Fruit fly (Drosophila melanogaster) whole organism, wandering third instar larva: Measurements from ENCODE around the gene beta4GalNAcTB.

Source experiments
- Abd-B ChIP-seq: fragments of >200 bp; optimal IDR thresholded peaks from 2 replicates; lab custom pipeline; 2017; ENCODE audit warnings: missing biosample characterization, missing genetic modification characterization
- CG32264 ChIP-seq: fragments of 200-800 bp; sonication (Bioruptor generic); optimal IDR thresholded peaks from 2 replicates; lab custom pipeline; 2016; ENCODE audit warnings: missing biosample characterization, missing genetic modification characterization
- CG9705 ChIP-seq: fragments of 200-800 bp; sonication (Bioruptor generic); optimal IDR thresholded peaks from 2 replicates; lab custom pipeline; 2018; ENCODE audit warnings: missing biosample characterization, mild to moderate bottlenecking, missing genetic modification characterization
- CrebA ChIP-seq: fragments of 200-800 bp; sonication (Bioruptor generic); optimal IDR thresholded peaks from 2 replicates; lab custom pipeline; 2016; ENCODE audit warnings: missing biosample characterization, mild to moderate bottlenecking, missing genetic modification characterization, borderline replicate concordance
- Dfd ChIP-seq: fragments of >200 bp; optimal IDR thresholded peaks from 2 replicates; lab custom pipeline; 2017; ENCODE audit warnings: missing biosample characterization, missing genetic modification characterization
- Dif ChIP-seq: fragments of 200-275, 200-300 bp; sonication (Bioruptor generic); optimal IDR thresholded peaks from 2 replicates; lab custom pipeline; 2018; ENCODE audit warnings: missing biosample characterization, missing genetic modification characterization; ENCODE audit not compliant: partially characterized antibody
- GATAd ChIP-seq: sonication (Bioruptor generic); optimal IDR thresholded peaks from 2 replicates; lab custom pipeline; 2016; ENCODE audit warnings: missing biosample characterization, missing genetic modification characterization
- Hnf4 ChIP-seq: fragments of 200-800 bp; sonication (Bioruptor generic); optimal IDR thresholded peaks from 2 replicates; lab custom pipeline; 2016; ENCODE audit warnings: missing biosample characterization, mild to moderate bottlenecking, missing genetic modification characterization
- Hr78 ChIP-seq: fragments of >200 bp; optimal IDR thresholded peaks from 2 replicates; lab custom pipeline; 2017; ENCODE audit warnings: missing biosample characterization, missing genetic modification characterization
- Hr83 ChIP-seq: fragments of 200-300 bp; sonication (Bioruptor generic); optimal IDR thresholded peaks from 2 replicates; lab custom pipeline; 2016; ENCODE audit warnings: missing biosample characterization, mild to moderate bottlenecking, missing genetic modification characterization, moderate library complexity; ENCODE audit not compliant: poor library complexity, severe bottlenecking
- Jra ChIP-seq: sonication (Bioruptor generic); optimal IDR thresholded peaks from 2 replicates; lab custom pipeline; 2016; ENCODE audit warnings: missing biosample characterization, missing genetic modification characterization
- Mio ChIP-seq: sonication (Bioruptor generic); optimal IDR thresholded peaks from 2 replicates; lab custom pipeline; 2016; ENCODE audit warnings: missing biosample characterization, missing genetic modification characterization
- Myc ChIP-seq: fragments of >200 bp; optimal IDR thresholded peaks from 2 replicates; lab custom pipeline; 2017
- N ChIP-seq: fragments of >200 bp; optimal IDR thresholded peaks from 2 replicates; lab custom pipeline; 2018; ENCODE audit warnings: missing biosample characterization, missing external identifiers, missing genetic modification characterization
- Rel ChIP-seq, 2 experiments: fragments of 200-800 bp; sonication (Bioruptor generic) in 1 of 2; optimal IDR thresholded peaks; 2 replicates in 1 of 2; 3 replicates in 1 of 2; lab custom pipeline; 2016 to 2019; ENCODE audit warnings: mild to moderate bottlenecking in 2 of 2, missing biosample characterization in 2 of 2, missing genetic modification characterization in 2 of 2, moderate library complexity in 1 of 2
- Sp1 ChIP-seq: fragments of 200-800 bp; sonication (Bioruptor generic); optimal IDR thresholded peaks from 3 replicates; lab custom pipeline; 2019; ENCODE audit warnings: missing biosample characterization, mild to moderate bottlenecking, missing genetic modification characterization, moderate library complexity
- Vsx2 ChIP-seq: fragments of 200-300, 225-300 bp; sonication (Bioruptor generic); optimal IDR thresholded peaks from 2 replicates; lab custom pipeline; 2018; ENCODE audit warnings: missing biosample characterization, missing genetic modification characterization; ENCODE audit not compliant: partially characterized antibody
- br ChIP-seq: fragments of 200-800 bp; sonication (Bioruptor generic); optimal IDR thresholded peaks from 2 replicates; lab custom pipeline; 2016; ENCODE audit warnings: missing biosample characterization, missing genetic modification characterization
- brk ChIP-seq: fragments of 200-800 bp; sonication (Bioruptor generic); optimal IDR thresholded peaks from 2 replicates; lab custom pipeline; 2016; ENCODE audit warnings: missing biosample characterization, mild to moderate bottlenecking, missing genetic modification characterization
- dl ChIP-seq, 2 experiments: fragments of 175-275, 200-275 bp in 1 of 2; fragments of 200-275 bp in 1 of 2; sonication (Bioruptor generic); optimal IDR thresholded peaks; lab custom pipeline; 2018; ENCODE audit warnings: mild to moderate bottlenecking in 2 of 2, missing biosample characterization in 2 of 2, missing genetic modification characterization in 2 of 2, moderate library complexity in 2 of 2; ENCODE audit not compliant: partially characterized antibody in 2 of 2, insufficient read depth in 1 of 2
- dmrt93B ChIP-seq: fragments of 200-800 bp; sonication (Bioruptor generic); optimal IDR thresholded peaks from 2 replicates; lab custom pipeline; 2018; ENCODE audit warnings: missing biosample characterization, mild to moderate bottlenecking, missing genetic modification characterization
- dsf ChIP-seq: sonication (Bioruptor generic); optimal IDR thresholded peaks from 2 replicates; lab custom pipeline; 2016; ENCODE audit warnings: missing biosample characterization, missing genetic modification characterization, borderline replicate concordance
- ey ChIP-seq: fragments of 200-800 bp; sonication (Bioruptor generic); optimal IDR thresholded peaks from 2 replicates; lab custom pipeline; 2016; ENCODE audit warnings: missing biosample characterization, missing genetic modification characterization
- foxo ChIP-seq, 2 experiments: fragments of 200-800 bp; sonication (Bioruptor generic); optimal IDR thresholded peaks; 2 replicates in 1 of 2; 3 replicates in 1 of 2; lab custom pipeline; 2016 to 2017; ENCODE audit warnings: missing biosample characterization in 2 of 2, missing genetic modification characterization in 2 of 2
- fru ChIP-seq: fragments of 200-800 bp; sonication (Bioruptor generic); optimal IDR thresholded peaks from 3 replicates; lab custom pipeline; 2016; ENCODE audit warnings: missing biosample characterization, mild to moderate bottlenecking, missing genetic modification characterization
- h ChIP-seq: fragments of 200-800 bp; sonication (Bioruptor generic); optimal IDR thresholded peaks from 3 replicates; lab custom pipeline; 2016; ENCODE audit warnings: missing biosample characterization, mild to moderate bottlenecking, missing genetic modification characterization
- jim ChIP-seq: fragments of 175-275, 200-325 bp; sonication (Bioruptor generic); optimal IDR thresholded peaks from 2 replicates; lab custom pipeline; 2016; ENCODE audit warnings: missing biosample characterization, mild to moderate bottlenecking, missing genetic modification characterization
- lola ChIP-seq: fragments of >200 bp; optimal IDR thresholded peaks from 2 replicates; lab custom pipeline; 2017; ENCODE audit warnings: missing biosample characterization, missing genetic modification characterization
- pan ChIP-seq: fragments of >200 bp; optimal IDR thresholded peaks from 2 replicates; lab custom pipeline; 2017
- psq ChIP-seq: fragments of 200-800 bp; sonication (Bioruptor generic); optimal IDR thresholded peaks from 3 replicates; lab custom pipeline; 2017; ENCODE audit warnings: missing biosample characterization, mild to moderate bottlenecking, missing genetic modification characterization, moderate library complexity
- rgr ChIP-seq: fragments of 200-800 bp; sonication (Bioruptor generic); optimal IDR thresholded peaks from 3 replicates; lab custom pipeline; 2016; ENCODE audit warnings: missing biosample characterization, mild to moderate bottlenecking, missing genetic modification characterization
- sage ChIP-seq: fragments of 200-800 bp; sonication (Bioruptor generic); optimal IDR thresholded peaks from 2 replicates; lab custom pipeline; 2016; ENCODE audit warnings: missing biosample characterization, mild to moderate bottlenecking, missing genetic modification characterization
- sv ChIP-seq: fragments of 200-800 bp; sonication (Bioruptor generic); optimal IDR thresholded peaks from 3 replicates; lab custom pipeline; 2016; ENCODE audit warnings: missing biosample characterization, missing genetic modification characterization
- tai ChIP-seq: sonication (Bioruptor generic); optimal IDR thresholded peaks from 2 replicates; lab custom pipeline; 2016; ENCODE audit warnings: missing biosample characterization, missing genetic modification characterization
- usp ChIP-seq: fragments of >200 bp; optimal IDR thresholded peaks from 2 replicates; lab custom pipeline; 2017; ENCODE audit warnings: missing biosample characterization, missing genetic modification characterization
- woc ChIP-seq: sonication (Bioruptor generic); optimal IDR thresholded peaks from 2 replicates; lab custom pipeline; 2016; ENCODE audit warnings: missing biosample characterization, mild to moderate bottlenecking, missing genetic modification characterization

The beta4GalNAcTB gene

DNA sequence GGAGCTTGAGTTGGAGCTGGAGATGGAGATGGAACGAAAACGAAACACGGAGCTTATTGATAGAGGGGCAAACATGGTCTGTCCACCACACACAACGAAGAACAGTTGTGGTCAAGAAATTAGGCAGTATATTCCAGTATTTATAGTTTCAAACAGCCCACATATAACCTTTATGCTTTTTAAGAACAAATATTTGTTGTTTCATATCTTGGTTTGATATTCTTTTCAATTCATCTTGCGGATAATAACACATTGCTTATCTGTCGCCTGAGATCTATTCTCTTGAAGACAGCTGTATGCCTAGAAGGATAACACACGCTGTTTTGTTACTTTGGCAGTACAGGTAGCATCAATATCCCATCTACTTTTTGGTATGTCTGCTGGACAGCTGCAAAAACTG lies 39.0 kb upstream of the beta4GalNAcTB start:
- TF ChIP-seq rgr (GFP tag; lab: Kevin White, UChicago) (peak; percentile 10), tai (GFP tag; lab: Kevin White, UChicago) (no peak), fru (GFP tag; lab: Kevin White, UChicago) (peak; percentile 53), woc (peak; percentile 14), psq (GFP tag; lab: Kevin White, UChicago) (peak; percentile 25), Sp1 (GFP tag; lab: Kevin White, UChicago) (peak; percentile 7), ey (GFP tag; lab: Kevin White, UChicago) (peak; percentile 34), Hr78 (GFP tag; lab: Kevin White, UChicago) (no peak), foxo (GFP tag; optimal IDR thresholded peaks at IDR 0.05; lab: Kevin White, UChicago) (peak in 1 of 2 experiments; percentile 25), h (GFP tag; lab: Kevin White, UChicago) (peak; percentile 44)

- TF ChIP-seq GATAd (GFP tag; lab: Kevin White, UChicago), result no peak
- no peak for TF ChIP-seq psq (GFP tag; lab: Kevin White, UChicago)
- no peak for TF ChIP-seq Mio (GFP tag; lab: Kevin White, UChicago)
- TF ChIP-seq rgr (GFP tag; lab: Kevin White, UChicago), result peak; percentile 10
- TF ChIP-seq dmrt93B (GFP tag; lab: Kevin White, UChicago), result no peak
- TF ChIP-seq fru (GFP tag; lab: Kevin White, UChicago), result no peak
- TF ChIP-seq Sp1 (GFP tag; lab: Kevin White, UChicago), result no peak
- no peak for TF ChIP-seq Rel (GFP tag; optimal IDR thresholded peaks at IDR 0.05; lab: Kevin White, UChicago)
- no peak for TF ChIP-seq Rel (tag; optimal IDR thresholded peaks at IDR 0.05; lab: Kevin White, UChicago)
- no peak for TF ChIP-seq foxo (GFP tag; optimal IDR thresholded peaks at IDR 0.05; lab: Kevin White, UChicago)
- no peak for TF ChIP-seq tai (GFP tag; lab: Kevin White, UChicago)
- TF ChIP-seq Vsx2 (GFP tag; lab: Kevin White, UChicago), result no peak
- TF ChIP-seq N (GFP tag; lab: Kevin White, UChicago), result no peak
- no peak for TF ChIP-seq CG32264
- TF ChIP-seq Hr83 (GFP tag; lab: Kevin White, UChicago), result peak; percentile 3
- TF ChIP-seq h (GFP tag; lab: Kevin White, UChicago), result peak; percentile 7
- TF ChIP-seq sv, result no peak
- peak; percentile 8 for TF ChIP-seq Hnf4 (GFP tag; lab: Kevin White, UChicago)
- no peak for TF ChIP-seq Hr78 (GFP tag; lab: Kevin White, UChicago)
- TF ChIP-seq, all 38 proteins: peak for 4
Observed at dm6 chr3R:29071141-29071540, 37.3 kb upstream of the beta4GalNAcTB start.

DNA sequence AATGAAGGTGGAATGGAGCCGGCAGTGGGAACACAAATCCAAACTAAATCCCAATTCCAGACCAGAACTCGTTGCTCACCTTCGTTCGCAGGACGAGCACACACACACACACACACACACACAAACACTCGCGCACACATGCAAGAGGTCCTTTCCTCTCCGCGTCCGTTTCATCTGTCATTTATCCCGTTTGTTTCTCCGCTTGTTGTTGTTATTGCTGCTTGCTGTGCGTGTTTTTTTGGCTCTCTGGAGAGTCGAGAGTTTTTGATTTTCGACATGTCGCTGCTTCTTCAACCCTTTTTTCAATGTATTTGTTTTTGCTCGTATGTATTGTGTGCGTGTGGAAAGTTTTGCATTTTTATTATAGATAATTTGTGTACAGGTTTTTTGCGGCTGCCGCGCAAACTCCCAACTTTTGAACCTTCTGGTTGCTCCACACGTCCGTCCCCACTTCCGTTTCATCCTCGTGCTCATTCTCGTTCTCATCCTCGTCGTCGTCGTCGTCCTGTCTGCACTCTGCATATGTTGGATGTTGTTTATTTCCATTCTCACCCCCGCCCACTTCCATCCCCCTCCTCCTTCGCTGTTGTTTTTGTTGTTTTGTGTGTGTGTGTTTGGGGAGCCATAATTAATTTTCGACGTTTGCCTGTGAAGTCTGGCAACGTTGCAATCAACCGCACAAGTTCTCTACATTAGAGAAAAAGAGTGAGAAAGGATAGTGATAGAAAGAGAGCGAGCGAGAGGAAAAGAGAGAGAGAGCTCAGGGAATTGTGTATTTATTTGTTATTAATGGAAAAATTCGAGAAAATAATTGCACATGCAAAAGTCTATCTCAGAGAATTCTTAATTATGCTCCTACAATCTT lies 35.6 kb upstream of the beta4GalNAcTB start:
- TF ChIP-seq brk (no peak), fru (GFP tag; lab: Kevin White, UChicago) (peak; percentile 2), psq (GFP tag; lab: Kevin White, UChicago) (peak; percentile 60)

dm6 chr3R:29068430-29069207 lies 34.8 kb upstream of the beta4GalNAcTB start:
- TF ChIP-seq woc (peak; percentile 25), Jra (GFP tag; lab: Kevin White, UChicago) (no peak), fru (GFP tag; lab: Kevin White, UChicago) (peak; percentile 42), sage (GFP tag; lab: Kevin White, UChicago) (no peak), GATAd (GFP tag; lab: Kevin White, UChicago) (no peak), tai (GFP tag; lab: Kevin White, UChicago) (no peak), Rel (GFP tag; optimal IDR thresholded peaks at IDR 0.05; lab: Kevin White, UChicago) (peak; percentile 4), Rel (tag; optimal IDR thresholded peaks at IDR 0.05; lab: Kevin White, UChicago) (no peak), h (GFP tag; lab: Kevin White, UChicago) (peak; percentile 55), Hr83 (GFP tag; lab: Kevin White, UChicago) (no peak), foxo (GFP tag; optimal IDR thresholded peaks at IDR 0.05; lab: Kevin White, UChicago) (peak in 1 of 2 experiments; percentile 63), ey (GFP tag; lab: Kevin White, UChicago) (peak; percentile 68), jim (no peak), brk (no peak), pan (lab: Kevin White, UChicago) (no peak), usp (GFP tag; lab: Kevin White, UChicago) (no peak), CrebA (GFP tag; lab: Kevin White, UChicago) (no peak), sv (no peak), rgr (GFP tag; lab: Kevin White, UChicago) (peak; percentile 20), Dfd (GFP tag; lab: Kevin White, UChicago) (no peak), CG32264 (no peak), Myc (lab: Kevin White, UChicago) (no peak), br (GFP tag; lab: Kevin White, UChicago) (peak; percentile 1), Dif (GFP tag; lab: Kevin White, UChicago) (no peak), Abd-B (GFP tag; lab: Kevin White, UChicago) (no peak), Hnf4 (GFP tag; lab: Kevin White, UChicago) (peak; percentile 14), dsf (GFP tag; lab: Kevin White, UChicago) (no peak), lola (GFP tag; lab: Kevin White, UChicago) (no peak), Sp1 (GFP tag; lab: Kevin White, UChicago) (peak; percentile 32), CG9705 (GFP tag; lab: Kevin White, UChicago) (no peak), dl (GFP tag; optimal IDR thresholded peaks at IDR 0.05; lab: Kevin White, UChicago; ENCODE audit: insufficient read depth in 1 of 2, partially characterized antibody in 2 of 2) (no peak)
